Worm (Caenorhabditis elegans): ENCODE measurements around the gene mfsd-11.

DNA sequence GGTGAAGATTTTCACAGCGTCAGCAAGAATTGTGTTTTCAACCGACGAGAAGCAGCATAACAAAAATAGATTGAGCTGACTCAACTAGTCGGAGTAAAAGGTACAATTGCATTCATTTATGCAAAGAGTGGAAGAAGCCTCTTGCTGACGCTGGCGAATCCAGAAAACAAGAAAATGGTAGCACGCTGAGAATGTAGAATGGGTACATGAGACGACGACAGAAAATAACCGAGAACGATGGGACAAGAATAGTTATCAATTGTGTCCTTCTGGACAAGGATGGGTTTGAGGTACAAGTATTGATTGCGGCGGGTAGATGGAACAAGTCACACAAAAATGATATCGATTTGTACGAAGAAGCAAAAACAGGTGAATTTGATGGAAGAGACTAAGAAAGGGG is 15.5 kb upstream of the mfsd-11 start:
- TF ChIP-seq nhr-77 (tag; optimal IDR thresholded peaks at IDR 0.05), result no peak
- TF ChIP-seq nhr-12 (tag; optimal IDR thresholded peaks at IDR 0.05), result no peak
- TF ChIP-seq elt-3 (tag; optimal IDR thresholded peaks at IDR 0.05), result no peak

Data from whole organism, L2 larva.